Fruit fly (Drosophila melanogaster): Measurements from ENCODE around the gene CG32856.

Gene CG32856

DNA sequence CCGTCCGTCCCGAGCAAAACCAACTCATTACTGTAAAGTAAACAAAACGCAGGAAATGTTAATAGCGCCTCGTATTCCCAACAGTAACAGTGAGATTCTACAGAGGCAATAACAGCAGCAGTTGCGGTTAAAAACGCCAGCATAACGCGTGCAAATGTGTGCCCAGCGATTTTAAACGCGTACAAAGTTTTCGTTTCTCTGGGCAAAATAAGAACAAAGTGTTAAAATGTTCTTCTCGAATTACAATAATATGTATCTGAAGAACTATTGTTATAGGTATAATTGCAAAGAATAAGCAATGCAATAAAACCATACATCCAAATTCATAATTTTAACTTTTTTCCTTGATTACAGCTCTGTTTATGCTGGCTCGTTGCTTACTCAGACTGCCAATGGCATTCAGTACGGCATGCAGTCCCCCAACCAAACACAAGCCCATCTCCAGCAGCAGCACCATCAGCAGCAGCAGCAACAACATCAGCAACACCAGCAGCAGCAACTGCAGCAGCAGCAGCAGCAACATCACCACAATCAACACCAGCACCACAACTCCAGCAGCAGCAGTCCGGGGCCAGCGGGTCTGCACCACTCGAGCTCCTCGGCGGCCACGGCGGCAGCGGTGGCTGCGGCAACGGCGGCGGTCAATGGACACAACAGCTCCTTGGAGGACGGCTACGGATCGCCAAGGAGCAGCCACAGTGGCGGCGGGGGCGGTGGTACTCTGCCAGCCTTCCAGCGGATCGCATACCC, 34.0 kb upstream of the CG32856 start:
- no peak for TF ChIP-seq Vsx2 (GFP tag; optimal IDR thresholded peaks at IDR 0.05; ENCODE audit: partially characterized antibody)
- TF ChIP-seq ey (GFP tag; optimal IDR thresholded peaks at IDR 0.05) = no peak
- no peak for TF ChIP-seq Mio (GFP tag; optimal IDR thresholded peaks at IDR 0.05)
- no peak for TF ChIP-seq dl (GFP tag; optimal IDR thresholded peaks at IDR 0.05; ENCODE audit: insufficient read depth in 1 of 2, partially characterized antibody in 2 of 2)
- no peak for TF ChIP-seq pan (optimal IDR thresholded peaks at IDR 0.05)
- TF ChIP-seq Dfd (GFP tag; optimal IDR thresholded peaks at IDR 0.05) = peak; percentile 94
- TF ChIP-seq woc (GFP tag; optimal IDR thresholded peaks at IDR 0.05) = no peak
- no peak for TF ChIP-seq sv (GFP tag; optimal IDR thresholded peaks at IDR 0.05)
- TF ChIP-seq Myc (optimal IDR thresholded peaks at IDR 0.05) = peak; percentile 82
- TF ChIP-seq OdsH (GFP tag; optimal IDR thresholded peaks at IDR 0.05) = no peak

DNA sequence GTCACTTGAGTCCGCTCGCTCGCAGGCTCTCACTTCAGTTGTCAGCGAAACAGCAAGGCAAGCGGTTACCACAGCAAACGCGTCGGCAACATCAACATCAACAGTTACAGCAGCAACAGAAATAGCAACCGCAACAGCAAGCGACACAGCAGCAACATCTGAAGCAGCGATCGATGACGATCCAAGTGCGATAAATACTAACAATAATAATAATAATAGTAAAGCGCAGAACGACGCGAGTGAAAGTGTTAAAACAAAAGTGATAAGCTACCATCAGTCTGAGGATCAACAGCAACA, 29.4 kb upstream of the CG32856 start:
- no peak for TF ChIP-seq foxo (GFP tag; optimal IDR thresholded peaks at IDR 0.05)
- TF ChIP-seq Dfd (GFP tag; optimal IDR thresholded peaks at IDR 0.05) = no peak
- no peak for TF ChIP-seq fru (GFP tag; optimal IDR thresholded peaks at IDR 0.05)
- no peak for TF ChIP-seq brk (GFP tag; optimal IDR thresholded peaks at IDR 0.05)
- TF ChIP-seq usp (GFP tag; optimal IDR thresholded peaks at IDR 0.05) = no peak
- no peak for TF ChIP-seq CG32264 (GFP tag; optimal IDR thresholded peaks at IDR 0.05)
- TF ChIP-seq OdsH (GFP tag; optimal IDR thresholded peaks at IDR 0.05) = no peak
- TF ChIP-seq Rel (GFP tag; optimal IDR thresholded peaks at IDR 0.05) = no peak
- no peak for TF ChIP-seq Rel (tag; optimal IDR thresholded peaks at IDR 0.05)
- TF ChIP-seq jim (GFP tag; optimal IDR thresholded peaks at IDR 0.05) = no peak
- TF ChIP-seq CG9705 (GFP tag; optimal IDR thresholded peaks at IDR 0.05) = no peak
- no peak for TF ChIP-seq dl (GFP tag; optimal IDR thresholded peaks at IDR 0.05; ENCODE audit: insufficient read depth in 1 of 2, partially characterized antibody in 2 of 2)
- TF ChIP-seq tai (GFP tag; optimal IDR thresholded peaks at IDR 0.05) = no peak
- TF ChIP-seq psq (GFP tag; optimal IDR thresholded peaks at IDR 0.05) = no peak

DNA sequence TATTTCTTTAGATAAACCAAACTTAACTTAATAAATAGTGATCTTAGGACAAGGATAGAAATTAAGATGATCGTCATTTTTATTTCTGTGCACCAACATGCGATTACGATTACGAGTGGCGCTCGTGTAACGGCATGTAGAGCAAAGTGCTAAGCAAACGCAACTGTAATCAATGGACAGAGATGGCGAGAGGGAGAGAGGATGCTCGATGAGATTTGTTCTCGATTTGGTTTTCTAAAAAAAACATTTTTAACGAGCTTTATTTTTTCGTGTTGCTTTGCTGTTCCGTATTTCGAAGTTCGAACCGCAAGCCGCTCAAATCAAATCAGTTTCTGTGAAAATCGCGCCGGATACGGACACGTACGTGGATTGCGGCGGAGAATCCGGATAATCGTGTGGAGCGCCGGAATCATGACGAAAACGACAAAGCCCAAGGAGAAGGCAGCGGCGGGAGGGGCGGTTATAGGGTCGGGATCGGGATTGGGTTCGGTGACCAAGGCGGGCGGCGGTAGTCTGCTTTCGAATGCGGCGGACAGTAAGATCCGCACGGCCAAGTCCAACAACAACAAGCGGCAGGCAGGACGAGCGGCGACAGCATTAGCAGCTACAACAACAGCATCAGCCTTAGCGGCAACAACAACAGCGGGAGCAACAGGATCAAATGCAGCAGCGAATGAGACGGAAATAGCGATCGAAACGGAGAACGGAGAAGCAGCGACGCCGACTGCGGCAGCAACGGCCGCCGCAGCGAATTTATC, 28.8 kb upstream of the CG32856 start:
- TF ChIP-seq pan (optimal IDR thresholded peaks at IDR 0.05) (no peak), CrebA (GFP tag; optimal IDR thresholded peaks at IDR 0.05; ENCODE audit: borderline replicate concordance) (no peak), Hnf4 (GFP tag; optimal IDR thresholded peaks at IDR 0.05) (no peak), Mio (GFP tag; optimal IDR thresholded peaks at IDR 0.05) (no peak), Hr83 (GFP tag; optimal IDR thresholded peaks at IDR 0.05; ENCODE audit: poor library complexity, severe bottlenecking) (no peak), CG9705 (GFP tag; optimal IDR thresholded peaks at IDR 0.05) (no peak), Dfd (GFP tag; optimal IDR thresholded peaks at IDR 0.05) (no peak), N (GFP tag; optimal IDR thresholded peaks at IDR 0.05) (no peak), Abd-B (GFP tag; optimal IDR thresholded peaks at IDR 0.05) (no peak), OdsH (GFP tag; optimal IDR thresholded peaks at IDR 0.05) (no peak), psq (GFP tag; optimal IDR thresholded peaks at IDR 0.05) (no peak), sage (GFP tag; optimal IDR thresholded peaks at IDR 0.05) (no peak), sv (GFP tag; optimal IDR thresholded peaks at IDR 0.05) (no peak), usp (GFP tag; optimal IDR thresholded peaks at IDR 0.05) (no peak), jim (GFP tag; optimal IDR thresholded peaks at IDR 0.05) (no peak), dl (GFP tag; optimal IDR thresholded peaks at IDR 0.05; ENCODE audit: insufficient read depth in 1 of 2, partially characterized antibody in 2 of 2) (no peak), HLH106 (tag; optimal IDR thresholded peaks at IDR 0.05) (no peak), Myc (optimal IDR thresholded peaks at IDR 0.05) (no peak), ey (GFP tag; optimal IDR thresholded peaks at IDR 0.05) (no peak), dsf (GFP tag; optimal IDR thresholded peaks at IDR 0.05; ENCODE audit: borderline replicate concordance) (no peak)

DNA sequence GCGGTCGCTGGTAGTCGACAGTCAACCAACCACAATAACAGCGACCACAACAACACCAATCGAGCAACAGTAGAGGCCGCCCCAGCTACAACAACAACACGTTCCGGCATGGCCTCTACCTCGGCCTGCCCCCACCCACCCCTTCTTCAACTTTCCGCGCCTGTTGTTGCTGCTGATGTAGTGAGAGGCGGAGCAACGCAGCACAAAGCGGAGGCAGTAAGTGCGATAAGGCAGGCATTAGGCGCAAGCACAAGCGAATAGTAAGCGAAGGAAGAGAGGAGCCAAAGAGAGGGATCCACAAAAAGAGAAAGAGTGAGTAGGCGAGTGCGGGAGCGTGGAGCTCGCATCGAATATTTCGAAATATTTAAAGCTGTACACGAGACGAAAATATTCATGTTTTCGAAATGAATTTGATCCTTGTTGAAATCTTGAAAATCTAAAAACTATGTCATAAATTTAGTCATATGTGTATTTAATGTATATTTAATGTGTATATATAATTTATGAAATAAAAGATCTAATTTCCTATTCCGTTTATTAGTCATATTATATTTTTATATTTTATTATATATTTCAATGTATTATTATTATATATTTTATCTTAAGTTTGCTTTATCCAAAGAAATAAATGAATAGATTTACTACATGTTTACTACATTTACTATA, 28.1 kb upstream of the CG32856 start:
- TF ChIP-seq ey (GFP tag; optimal IDR thresholded peaks at IDR 0.05) (no peak), sage (GFP tag; optimal IDR thresholded peaks at IDR 0.05) (no peak), lola (GFP tag; optimal IDR thresholded peaks at IDR 0.05) (no peak), Hr83 (GFP tag; optimal IDR thresholded peaks at IDR 0.05; ENCODE audit: poor library complexity, severe bottlenecking) (peak; percentile 78), CG9705 (GFP tag; optimal IDR thresholded peaks at IDR 0.05) (no peak), dmrt93B (GFP tag; optimal IDR thresholded peaks at IDR 0.05) (no peak), N (GFP tag; optimal IDR thresholded peaks at IDR 0.05) (no peak), woc (GFP tag; optimal IDR thresholded peaks at IDR 0.05) (no peak), dl (GFP tag; optimal IDR thresholded peaks at IDR 0.05; ENCODE audit: insufficient read depth in 1 of 2, partially characterized antibody in 2 of 2) (peak; percentile 63 to 72), dsf (GFP tag; optimal IDR thresholded peaks at IDR 0.05; ENCODE audit: borderline replicate concordance) (no peak), OdsH (GFP tag; optimal IDR thresholded peaks at IDR 0.05) (no peak), brk (GFP tag; optimal IDR thresholded peaks at IDR 0.05) (no peak), Mio (GFP tag; optimal IDR thresholded peaks at IDR 0.05) (no peak), Dfd (GFP tag; optimal IDR thresholded peaks at IDR 0.05) (no peak), fru (GFP tag; optimal IDR thresholded peaks at IDR 0.05) (no peak), psq (GFP tag; optimal IDR thresholded peaks at IDR 0.05) (peak; percentile 49), Rel (GFP tag; optimal IDR thresholded peaks at IDR 0.05) (no peak), Rel (tag; optimal IDR thresholded peaks at IDR 0.05) (peak; percentile 55), CG32264 (GFP tag; optimal IDR thresholded peaks at IDR 0.05) (no peak), pan (optimal IDR thresholded peaks at IDR 0.05) (no peak), CrebA (GFP tag; optimal IDR thresholded peaks at IDR 0.05; ENCODE audit: borderline replicate concordance) (no peak), Dif (GFP tag; optimal IDR thresholded peaks at IDR 0.05; ENCODE audit: partially characterized antibody) (peak; percentile 88), HLH106 (tag; optimal IDR thresholded peaks at IDR 0.05) (no peak), h (GFP tag; optimal IDR thresholded peaks at IDR 0.05) (peak; percentile 5), Sp1 (GFP tag; optimal IDR thresholded peaks at IDR 0.05) (no peak), foxo (GFP tag; optimal IDR thresholded peaks at IDR 0.05) (peak in 1 of 2 experiments; percentile 14), Abd-B (GFP tag; optimal IDR thresholded peaks at IDR 0.05) (no peak)

Data from whole organism, wandering third instar larva.